Fruit fly (Drosophila melanogaster): ENCODE measurements around the gene Desat1.

The Desat1 gene

dm6 chr3R:12439039-12439400, 380 bp upstream of the Desat1 start, which contains the start of the genes CG17207 and CG46427:
Gene CG17207, minus strand, starts transcription at chr3R:12439139.
Gene CG46427, minus strand, starts transcription at chr3R:12439139.
- TF ChIP-seq salr (GFP tag; optimal IDR thresholded peaks at IDR 0.05), result no peak
- TF ChIP-seq CG6163 (GFP tag; IDR thresholded peaks at IDR 0.05), result no peak
- TF ChIP-seq Eip75B (GFP tag; optimal IDR thresholded peaks at IDR 0.05), result no peak
- no peak for TF ChIP-seq CG6276 (GFP tag; optimal IDR thresholded peaks at IDR 0.05)
- TF ChIP-seq CG3032 (tag; optimal IDR thresholded peaks at IDR 0.05), result no peak
- no peak for TF ChIP-seq CG6808 (GFP tag; optimal IDR thresholded peaks at IDR 0.05)
- no peak for TF ChIP-seq Gug (GFP tag; IDR thresholded peaks at IDR 0.05)
- TF ChIP-seq fd85E (GFP tag; optimal IDR thresholded peaks at IDR 0.05), result no peak
- TF ChIP-seq Hr39 (GFP tag; optimal IDR thresholded peaks at IDR 0.05), result no peak
- no peak for TF ChIP-seq net (GFP tag; optimal IDR thresholded peaks at IDR 0.05)
- TF ChIP-seq fd59A (GFP tag; optimal IDR thresholded peaks at IDR 0.05), result no peak

dm6 chr3R:12441008-12441606, 1.7 kb downstream of the Desat1 start:
- TF ChIP-seq svp (GFP tag), result peak; percentile 53
- TF ChIP-seq CG8119 (GFP tag; IDR thresholded peaks at IDR 0.05), result 0 out of 3 replicates have a peak, but pooled peaks have one; percentile 32
- TF ChIP-seq Eip78C (GFP tag), result peak; percentile 27
- peak; percentile 70 for TF ChIP-seq vri (GFP tag; optimal IDR thresholded peaks at IDR 0.05)
- no peak for TF ChIP-seq spab (GFP tag; optimal IDR thresholded peaks at IDR 0.05)

- TF ChIP-seq CG10631 (GFP tag; optimal IDR thresholded peaks at IDR 0.05), result peak; percentile 45
- no peak for TF ChIP-seq Blimp-1 (GFP tag; optimal IDR thresholded peaks at IDR 0.05)
- no peak for TF ChIP-seq fd59A (GFP tag; optimal IDR thresholded peaks at IDR 0.05)
- TF ChIP-seq fkh (GFP tag; optimal IDR thresholded peaks at IDR 0.05), result peak; percentile 68
- peak; percentile 65 for TF ChIP-seq CG6276 (GFP tag; optimal IDR thresholded peaks at IDR 0.05)
- peak; percentile 58 for TF ChIP-seq Ets96B (tag; optimal IDR thresholded peaks at IDR 0.05)
- peak; percentile 51 for TF ChIP-seq Eip75B (GFP tag; optimal IDR thresholded peaks at IDR 0.05)
- peak; percentile 48 for TF ChIP-seq net (GFP tag; optimal IDR thresholded peaks at IDR 0.05)
- TF ChIP-seq Lpt (GFP tag; optimal IDR thresholded peaks at IDR 0.05), result peak; percentile 33
- peak; percentile 88 for TF ChIP-seq dsx (GFP tag; optimal IDR thresholded peaks at IDR 0.05; ENCODE audit: poor library complexity, severe bottlenecking)
- TF ChIP-seq achi (GFP tag; optimal IDR thresholded peaks at IDR 0.05), result peak; percentile 45
- TF ChIP-seq esn (GFP tag; optimal IDR thresholded peaks at IDR 0.05), result peak; percentile 54
- peak; percentile 18 for TF ChIP-seq CG4318 (GFP tag; optimal IDR thresholded peaks at IDR 0.05)
- peak; percentile 63; the same call in 2 of the 3 replicates for TF ChIP-seq CG6163 (GFP tag; IDR thresholded peaks at IDR 0.05)
- no peak for TF ChIP-seq Hr38 (GFP tag; optimal IDR thresholded peaks at IDR 0.05)
- peak; percentile 47; the same call in 1 of the 2 replicates for TF ChIP-seq Gug (GFP tag; IDR thresholded peaks at IDR 0.05)
- peak; percentile 21 for TF ChIP-seq CG7368 (GFP tag; optimal IDR thresholded peaks at IDR 0.05)
- TF ChIP-seq dac (GFP tag; optimal IDR thresholded peaks at IDR 0.05), result peak; percentile 12
- TF ChIP-seq CG9139 (GFP tag; optimal IDR thresholded peaks at IDR 0.05), result no peak
- peak; percentile 11 for TF ChIP-seq CG11762 (GFP tag; optimal IDR thresholded peaks at IDR 0.05; ENCODE audit: insufficient read depth)
- peak; percentile 42 for TF ChIP-seq CG34406 (GFP tag; optimal IDR thresholded peaks at IDR 0.05)
- peak; percentile 29 for TF ChIP-seq CG3032 (tag; optimal IDR thresholded peaks at IDR 0.05)
- peak; percentile 14 for TF ChIP-seq cyc (GFP tag; optimal IDR thresholded peaks at IDR 0.05)
- TF ChIP-seq CG8119 (GFP tag; IDR thresholded peaks at IDR 0.05), result peak; percentile 39; the same call in 2 of the 3 replicates
- no peak for TF ChIP-seq CG8632 (GFP tag; optimal IDR thresholded peaks at IDR 0.05)
- peak; percentile 19 for TF ChIP-seq CG6792 (GFP tag; optimal IDR thresholded peaks at IDR 0.05)
- TF ChIP-seq Eip78C (GFP tag), result peak; percentile 94
- TF ChIP-seq lz (GFP tag; optimal IDR thresholded peaks at IDR 0.05), result peak; percentile 45
- peak; percentile 56 for TF ChIP-seq CG3919 (GFP tag; optimal IDR thresholded peaks at IDR 0.05)
- TF ChIP-seq eg (GFP tag; IDR thresholded peaks at IDR 0.05), result peak; percentile 60; the same call in 1 of the 3 replicates
- TF ChIP-seq Smox (GFP tag; optimal IDR thresholded peaks at IDR 0.05), result peak; percentile 17
- no peak for TF ChIP-seq CG11294 (GFP tag; IDR thresholded peaks at IDR 0.05)
- peak; percentile 31 for TF ChIP-seq Sox102F (GFP tag; optimal IDR thresholded peaks at IDR 0.05)
- no peak for TF ChIP-seq CG11902 (GFP tag; optimal IDR thresholded peaks at IDR 0.05)
- TF ChIP-seq vri (GFP tag; optimal IDR thresholded peaks at IDR 0.05), result peak; percentile 64
- TF ChIP-seq svp (GFP tag), result peak; percentile 67
- TF ChIP-seq CG1621 (tag; optimal IDR thresholded peaks at IDR 0.05), result no peak
- peak; percentile 65 for TF ChIP-seq CG32006 (GFP tag; optimal IDR thresholded peaks at IDR 0.05)
These were observed 3.5 kb downstream of the Desat1 start for dm6 chr3R:12442601-12443533.

All from whole organism, prepupa.